Worm (Caenorhabditis elegans): ENCODE data around the gene spk-1.

Gene spk-1

ce11 chrIII:9507799-9508198 lies 51.4 kb downstream of the spk-1 start, which contains the start of gene vha-14 (continued):
- TF ChIP-seq unc-130 (tag; optimal IDR thresholded peaks at IDR 0.05) = peak; percentile 42
- peak; percentile 63 for TF ChIP-seq snu-23 (GFP tag; optimal IDR thresholded peaks at IDR 0.05)
- TF ChIP-seq xbp-1 (tag; optimal IDR thresholded peaks at IDR 0.05) = no peak
- no peak for TF ChIP-seq elt-3 (tag; optimal IDR thresholded peaks at IDR 0.05)
- TF ChIP-seq hlh-17 (GFP tag; optimal IDR thresholded peaks at IDR 0.05; ENCODE audit: borderline replicate concordance) = no peak
- TF ChIP-seq snpc-4 (tag; optimal IDR thresholded peaks at IDR 0.05) = no peak
- TF ChIP-seq fkh-4 (tag; optimal IDR thresholded peaks at IDR 0.05; ENCODE audit: borderline replicate concordance) = no peak
- TF ChIP-seq efl-1 (optimal IDR thresholded peaks at IDR 0.05) = peak; percentile 45 to 57
- TF ChIP-seq efl-1 (GFP tag; optimal IDR thresholded peaks at IDR 0.05 in 1 of 2) = peak; percentile 52 to 79
- TF ChIP-seq Y116A8C.19 (tag; optimal IDR thresholded peaks at IDR 0.05; ENCODE audit: borderline replicate concordance) = no peak
- TF ChIP-seq pag-3 (tag; optimal IDR thresholded peaks at IDR 0.05; ENCODE audit: borderline replicate concordance, insufficient read depth) = peak; percentile 27

- TF ChIP-seq aly-2 (tag; optimal IDR thresholded peaks at IDR 0.05) (peak; percentile 57), unc-130 (tag; optimal IDR thresholded peaks at IDR 0.05) (no peak), efl-1 (optimal IDR thresholded peaks at IDR 0.05) (peak; percentile 2 to 9), efl-1 (GFP tag; optimal IDR thresholded peaks at IDR 0.05 in 1 of 2) (peak in 1 of 2 experiments; percentile 91), nhr-237 (tag; optimal IDR thresholded peaks at IDR 0.05) (no peak), fkh-10 (GFP tag; optimal IDR thresholded peaks at IDR 0.05) (peak; percentile 36), lin-35 (GFP tag; optimal IDR thresholded peaks at IDR 0.05) (peak in 1 of 2 experiments; percentile 27), unc-30 (tag; optimal IDR thresholded peaks at IDR 0.05) (no peak), ama-1 (optimal IDR thresholded peaks at IDR 0.05) (peak; percentile 56), nhr-20 (tag; optimal IDR thresholded peaks at IDR 0.05) (peak; percentile 14), lsy-2 (tag; optimal IDR thresholded peaks at IDR 0.05) (peak; percentile 2 to 43), fkh-4 (tag; optimal IDR thresholded peaks at IDR 0.05; ENCODE audit: borderline replicate concordance) (no peak), nhr-71 (tag; optimal IDR thresholded peaks at IDR 0.05) (peak; percentile 55), rnt-1 (tag; optimal IDR thresholded peaks at IDR 0.05) (peak; percentile 7), pqm-1 (tag; optimal IDR thresholded peaks at IDR 0.05) (no peak), aha-1 (tag; optimal IDR thresholded peaks at IDR 0.05) (no peak), ztf-4 (tag; optimal IDR thresholded peaks at IDR 0.05) (peak; percentile 51), tbx-2 (tag; optimal IDR thresholded peaks at IDR 0.05) (no peak), lin-13 (GFP tag; optimal IDR thresholded peaks at IDR 0.05) (peak; percentile 17), snu-23 (GFP tag; optimal IDR thresholded peaks at IDR 0.05) (peak; percentile 51), zag-1 (tag; optimal IDR thresholded peaks at IDR 0.05) (no peak), C04F5.9 (tag; optimal IDR thresholded peaks at IDR 0.05) (no peak), C16A3.4 (tag; optimal IDR thresholded peaks at IDR 0.05) (no peak), lir-3 (tag; optimal IDR thresholded peaks at IDR 0.05; ENCODE audit: poor library complexity) (no peak), nhr-12 (tag; optimal IDR thresholded peaks at IDR 0.05) (no peak), nhr-28 (tag; optimal IDR thresholded peaks at IDR 0.05) (no peak), egl-13 (tag; optimal IDR thresholded peaks at IDR 0.05) (no peak), irx-1 (tag; optimal IDR thresholded peaks at IDR 0.05) (no peak), lin-14 (GFP tag; optimal IDR thresholded peaks at IDR 0.05) (peak; percentile 25), isw-1 (GFP tag; IDR thresholded peaks at IDR 0.05) (no peak)
Observed at ce11 chrIII:9509764-9510370, 53.5 kb downstream of the spk-1 start.

- TF ChIP-seq unc-62 (GFP tag; optimal IDR thresholded peaks at IDR 0.05) (no peak), lin-39 (tag; optimal IDR thresholded peaks at IDR 0.05) (no peak), ces-1 (GFP tag; optimal IDR thresholded peaks at IDR 0.05) (no peak), nhr-90 (tag; optimal IDR thresholded peaks at IDR 0.05; ENCODE audit: poor library complexity) (no peak), unc-130 (tag; optimal IDR thresholded peaks at IDR 0.05) (no peak), fkh-4 (tag; optimal IDR thresholded peaks at IDR 0.05; ENCODE audit: borderline replicate concordance) (no peak)
Observed at ce11 chrIII:9511055-9511520, 54.7 kb downstream of the spk-1 start, which contains the start of gene F55H2.5. Gene F55H2.5 (plus strand): TSS chrIII:9511470.

Data from whole organism, L1 larva.